Fruit fly (Drosophila melanogaster) whole organism, embryonic: Measurements from ENCODE around the gene CG7794.

ENCODE experiments used
- Atf-2 ChIP-seq: fragments of 200-800 bp; sonication (Bioruptor generic); optimal IDR thresholded peaks from 2 replicates; lab custom pipeline; 2016; ENCODE audit warnings: missing biosample characterization, missing genetic modification characterization
- Blimp-1 ChIP-seq: fragments of 200-800 bp; sonication (Bioruptor generic); optimal IDR thresholded peaks from 3 replicates; lab custom pipeline; 2018; ENCODE audit warnings: missing biosample characterization, missing genetic modification characterization, mild to moderate bottlenecking, moderate library complexity, missing genetic modification reagents
- CG10543 ChIP-seq: fragments of 200-800 bp; sonication (Bioruptor generic); optimal IDR thresholded peaks from 3 replicates; lab custom pipeline; 2017; ENCODE audit warnings: missing biosample characterization, mild to moderate bottlenecking, missing genetic modification characterization, moderate library complexity
- CG11560 ChIP-seq: fragments of 200-800 bp; sonication (Bioruptor generic); IDR thresholded peaks from 3 replicates; pipeline ENCODE4 v1.3.6; 2022; ENCODE audit warnings: missing biosample characterization, missing genetic modification characterization
- CG12744 ChIP-seq: fragments of 200-800 bp; sonication (Bioruptor generic); optimal IDR thresholded peaks from 2 replicates; lab custom pipeline; 2016; ENCODE audit warnings: missing biosample characterization, missing genetic modification characterization
- CG13775 ChIP-seq: fragments of 200-800 bp; sonication (Bioruptor generic); optimal IDR thresholded peaks from 3 replicates; lab custom pipeline; 2017; ENCODE audit warnings: missing biosample characterization, mild to moderate bottlenecking, missing genetic modification characterization
- CG14014 ChIP-seq: fragments of 200-800 bp; sonication (Bioruptor generic); IDR thresholded peaks from 2 replicates; pipeline ENCODE4 v1.3.6; 2022; ENCODE audit warnings: missing biosample characterization, missing genetic modification characterization
- CG15073 ChIP-seq: fragments of 200-800 bp; sonication (Bioruptor generic); optimal IDR thresholded peaks from 2 replicates; lab custom pipeline; 2016; ENCODE audit warnings: missing biosample characterization, missing genetic modification characterization
- CG15479 ChIP-seq: fragments of 200-800 bp; sonication (Bioruptor generic); optimal IDR thresholded peaks from 3 replicates; lab custom pipeline; 2019; ENCODE audit warnings: missing biosample characterization, mild to moderate bottlenecking, missing genetic modification characterization, moderate library complexity
- CG15601 ChIP-seq: fragments of 200-800 bp; sonication (Bioruptor generic); optimal IDR thresholded peaks from 3 replicates; lab custom pipeline; 2019; ENCODE audit warnings: missing biosample characterization, mild to moderate bottlenecking, missing genetic modification characterization, moderate library complexity
- CG16815 ChIP-seq: fragments of 200-800 bp; sonication (Bioruptor generic); optimal IDR thresholded peaks from 3 replicates; lab custom pipeline; 2017; ENCODE audit warnings: missing biosample characterization, mild to moderate bottlenecking, missing genetic modification characterization
- CG1792 ChIP-seq: fragments of 200-800 bp; sonication (Bioruptor generic); optimal IDR thresholded peaks from 2 replicates; lab custom pipeline; 2016; ENCODE audit warnings: missing biosample characterization, missing genetic modification characterization
- CG32767 ChIP-seq: fragments of 200-800 bp; sonication (Bioruptor generic); IDR thresholded peaks from 2 replicates; pipeline ENCODE4 v1.3.6; 2022; ENCODE audit warnings: missing biosample characterization, missing genetic modification characterization
- CG5180 ChIP-seq: fragments of 200-800 bp; sonication (Bioruptor generic); optimal IDR thresholded peaks from 3 replicates; lab custom pipeline; 2017; ENCODE audit warnings: missing biosample characterization, missing genetic modification characterization, mild to moderate bottlenecking, moderate library complexity, missing genetic modification reagents
- CG6254 ChIP-seq: fragments of 200-800 bp; sonication (Bioruptor generic); optimal IDR thresholded peaks from 3 replicates; lab custom pipeline; 2017; ENCODE audit warnings: mild to moderate bottlenecking, missing biosample characterization, missing genetic modification reagents, missing genetic modification characterization
- CG7928 ChIP-seq: fragments of 200-800 bp; sonication (Bioruptor generic); optimal IDR thresholded peaks from 2 replicates; lab custom pipeline; 2017; ENCODE audit warnings: missing biosample characterization, mild to moderate bottlenecking, missing genetic modification characterization
- CG8281 ChIP-seq: fragments of 200-800 bp; sonication (Bioruptor generic); optimal IDR thresholded peaks from 2 replicates; lab custom pipeline; 2018; ENCODE audit warnings: missing biosample characterization, mild to moderate bottlenecking, missing genetic modification characterization, moderate library complexity
- CG9817 ChIP-seq: fragments of 200-800 bp; sonication (Bioruptor generic); optimal IDR thresholded peaks from 2 replicates; lab custom pipeline; 2018; ENCODE audit warnings: missing biosample characterization, mild to moderate bottlenecking, missing genetic modification characterization, moderate library complexity
- D ChIP-seq, 2 experiments: fragments of 200-800 bp in 1 of 2; fragments of >200 bp in 1 of 2; sonication (Bioruptor generic) in 1 of 2; optimal IDR thresholded peaks; 2 replicates in 1 of 2; 3 replicates in 1 of 2; lab custom pipeline; 2017; ENCODE audit warnings: mild to moderate bottlenecking in 1 of 2, missing biosample characterization in 1 of 2, missing genetic modification characterization in 1 of 2, missing genetic modification reagents in 1 of 2
- D19A ChIP-seq: fragments of 200-800 bp; optimal IDR thresholded peaks from 3 replicates; lab custom pipeline; 2019; ENCODE audit warnings: missing biosample characterization, mild to moderate bottlenecking, missing genetic modification characterization, moderate library complexity
- Deaf1 ChIP-seq: fragments of 200-800 bp; optimal IDR thresholded peaks from 3 replicates; lab custom pipeline; 2019; ENCODE audit warnings: missing biosample characterization, mild to moderate bottlenecking, missing genetic modification characterization, moderate library complexity
- H15 ChIP-seq: fragments of 200-800 bp; sonication (Bioruptor generic); IDR thresholded peaks from 3 replicates; pipeline ENCODE4 v1.3.6; 2022; ENCODE audit warnings: missing biosample characterization, missing genetic modification characterization
- Hey ChIP-seq: fragments of 200-800 bp; sonication (Bioruptor generic); optimal IDR thresholded peaks from 3 replicates; lab custom pipeline; 2018; ENCODE audit warnings: missing biosample characterization, mild to moderate bottlenecking, missing genetic modification characterization
- Hr3 ChIP-seq: fragments of 200-800 bp; sonication (Bioruptor generic); optimal IDR thresholded peaks from 3 replicates; lab custom pipeline; 2016; ENCODE audit warnings: missing biosample characterization, missing genetic modification characterization
- Kr ChIP-seq: fragments of 200-800 bp; sonication (Bioruptor generic); optimal IDR thresholded peaks from 2 replicates; lab custom pipeline; 2017; ENCODE audit warnings: missing biosample characterization, mild to moderate bottlenecking, missing genetic modification characterization
- Med ChIP-seq: fragments of 200-800 bp; sonication (Bioruptor generic); peaks from one replicate; lab custom pipeline; 2016; ENCODE audit warnings: missing biosample characterization, missing genetic modification characterization, mild to moderate bottlenecking, inconsistent platforms, moderate library complexity
- Pdp1 ChIP-seq, 2 experiments: fragments of 200-800 bp; sonication (Bioruptor generic); optimal IDR thresholded peaks; 3 replicates each; lab custom pipeline; 2016; ENCODE audit warnings: missing biosample characterization in 2 of 2, missing genetic modification characterization in 2 of 2, mild to moderate bottlenecking in 1 of 2, moderate library complexity in 1 of 2
- Scr ChIP-seq: fragments of 200-800 bp; sonication (Bioruptor generic); IDR thresholded peaks from 2 replicates; pipeline ENCODE4 v1.3.6; 2022; ENCODE audit warnings: missing biosample characterization, missing genetic modification characterization; ENCODE audit not compliant: partially characterized antibody
- Taf1 ChIP-seq: fragments of 200-800 bp; sonication (Bioruptor generic); IDR thresholded peaks from 2 replicates; pipeline ENCODE4 v1.3.6; 2022; ENCODE audit warnings: missing biosample characterization, missing genetic modification characterization
- ac ChIP-seq: fragments of 200-800 bp; sonication (Bioruptor generic); optimal IDR thresholded peaks from 3 replicates; lab custom pipeline; 2017; ENCODE audit warnings: missing biosample characterization, mild to moderate bottlenecking, missing genetic modification characterization
- cg ChIP-seq: fragments of 200-800 bp; sonication (Bioruptor generic); optimal IDR thresholded peaks from 3 replicates; lab custom pipeline; 2019; ENCODE audit warnings: missing biosample characterization, mild to moderate bottlenecking, missing genetic modification characterization, moderate library complexity
- chif ChIP-seq, 2 experiments: fragments of 200-800 bp; sonication (Bioruptor generic); optimal IDR thresholded peaks; 3 replicates each; lab custom pipeline; 2016; ENCODE audit warnings: missing biosample characterization in 2 of 2, missing genetic modification characterization in 2 of 2
- ftz-f1 ChIP-seq: fragments of 200-800 bp; sonication (Bioruptor generic); optimal IDR thresholded peaks from 2 replicates; lab custom pipeline; 2016; ENCODE audit warnings: missing biosample characterization, missing genetic modification characterization
- gfzf ChIP-seq: fragments of 200-800 bp; sonication (Bioruptor generic); optimal IDR thresholded peaks from 2 replicates; lab custom pipeline; 2016; ENCODE audit warnings: missing biosample characterization, mild to moderate bottlenecking, missing genetic modification characterization, moderate library complexity
- gt ChIP-seq: fragments of 200-800 bp; sonication (Bioruptor generic); IDR thresholded peaks from 2 replicates; pipeline ENCODE4 v1.3.6; 2022; ENCODE audit warnings: missing biosample characterization, missing genetic modification characterization
- ken ChIP-seq: fragments of 200-800 bp; sonication (Bioruptor generic); IDR thresholded peaks from 3 replicates; pipeline ENCODE4 v1.3.6; 2022; ENCODE audit warnings: missing biosample characterization, missing genetic modification characterization
- mam ChIP-seq: fragments of 200-800 bp; sonication (Bioruptor generic); optimal IDR thresholded peaks from 3 replicates; lab custom pipeline; 2016; ENCODE audit warnings: missing biosample characterization, missing genetic modification characterization
- nau ChIP-seq: fragments of 200-800 bp; sonication (Bioruptor generic); optimal IDR thresholded peaks from 3 replicates; lab custom pipeline; 2017; ENCODE audit warnings: missing biosample characterization, mild to moderate bottlenecking, missing genetic modification characterization, missing genetic modification reagents
- otp ChIP-seq: fragments of 200-800 bp; sonication (Bioruptor generic); IDR thresholded peaks from 3 replicates; pipeline ENCODE4, ENCODE4 v1.3.6; 2022; ENCODE audit warnings: missing biosample characterization, missing genetic modification characterization
- row ChIP-seq: fragments of 200-800 bp; sonication (Bioruptor generic); IDR thresholded peaks from 3 replicates; pipeline ENCODE4 v1.3.6; 2022; ENCODE audit warnings: missing biosample characterization, missing genetic modification characterization
- schlank ChIP-seq: fragments of 200-800 bp; sonication (Bioruptor generic); optimal IDR thresholded peaks from 2 replicates; lab custom pipeline; 2018; ENCODE audit warnings: missing biosample characterization, mild to moderate bottlenecking, missing genetic modification characterization
- twi ChIP-seq: fragments of 200-800 bp; optimal IDR thresholded peaks from 2 replicates; lab custom pipeline; 2019; ENCODE audit warnings: missing biosample characterization, mild to moderate bottlenecking, missing genetic modification characterization, moderate library complexity
- tx ChIP-seq: fragments of 200-800 bp; sonication (Bioruptor generic); optimal IDR thresholded peaks from 2 replicates; lab custom pipeline; 2016; ENCODE audit warnings: missing biosample characterization, missing genetic modification characterization
- z ChIP-seq: fragments of 200-800 bp; sonication (Bioruptor generic); IDR thresholded peaks from 3 replicates; pipeline ENCODE4 v1.3.6; 2022; ENCODE audit warnings: missing biosample characterization, missing genetic modification characterization
- zf30C ChIP-seq: fragments of 200-800 bp; sonication (Bioruptor generic); optimal IDR thresholded peaks from 3 replicates; lab custom pipeline; 2018; ENCODE audit warnings: missing biosample characterization, mild to moderate bottlenecking, missing genetic modification characterization

The CG7794 gene

dm6 chr3R:18050016-18050556, 26.6 kb downstream of the CG7794 start (continued):
- TF ChIP-seq gfzf (GFP tag; lab: Kevin White, UChicago) (no peak), CG15479 (no peak), CG12744 (GFP tag; lab: Kevin White, UChicago) (no peak)

DNA sequence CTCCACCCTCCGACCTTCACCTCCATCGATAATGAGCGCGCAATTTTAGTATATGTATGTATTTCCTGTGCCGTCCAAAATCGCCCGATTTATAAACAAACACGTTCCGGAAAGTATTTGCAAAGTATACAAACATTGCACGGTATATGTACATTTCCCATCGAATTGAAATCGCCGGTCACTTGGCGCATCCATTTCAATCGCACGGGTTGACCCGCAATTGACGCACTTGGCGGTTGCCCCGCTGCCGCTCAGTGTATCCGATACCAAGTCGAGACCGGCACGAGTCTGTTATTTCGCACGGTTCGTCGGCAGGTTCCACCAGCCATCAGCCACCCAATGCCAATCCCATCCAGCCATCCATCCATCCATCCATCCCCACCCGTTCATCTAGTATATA, 27.1 kb downstream of the CG7794 start:
- TF ChIP-seq CG8281 (peak; percentile 4), Med (GFP tag; lab: Kevin White, UChicago) (peak; percentile 9), otp (GFP tag; lab: Robert Waterston, UW) (0 out of 3 replicates have a peak, but pooled peaks have one; percentile 13), CG11560 (tag; lab: Robert Waterston, UW) (0 out of 3 replicates have a peak, but pooled peaks have one; percentile 21), H15 (GFP tag; lab: Robert Waterston, UW) (0 out of 3 replicates have a peak, but pooled peaks have one; percentile 7), CG14014 (GFP tag; lab: Robert Waterston, UW) (no peak), CG13775 (no peak), zf30C (GFP tag; lab: Kevin White, UChicago) (peak; percentile 53)

DNA sequence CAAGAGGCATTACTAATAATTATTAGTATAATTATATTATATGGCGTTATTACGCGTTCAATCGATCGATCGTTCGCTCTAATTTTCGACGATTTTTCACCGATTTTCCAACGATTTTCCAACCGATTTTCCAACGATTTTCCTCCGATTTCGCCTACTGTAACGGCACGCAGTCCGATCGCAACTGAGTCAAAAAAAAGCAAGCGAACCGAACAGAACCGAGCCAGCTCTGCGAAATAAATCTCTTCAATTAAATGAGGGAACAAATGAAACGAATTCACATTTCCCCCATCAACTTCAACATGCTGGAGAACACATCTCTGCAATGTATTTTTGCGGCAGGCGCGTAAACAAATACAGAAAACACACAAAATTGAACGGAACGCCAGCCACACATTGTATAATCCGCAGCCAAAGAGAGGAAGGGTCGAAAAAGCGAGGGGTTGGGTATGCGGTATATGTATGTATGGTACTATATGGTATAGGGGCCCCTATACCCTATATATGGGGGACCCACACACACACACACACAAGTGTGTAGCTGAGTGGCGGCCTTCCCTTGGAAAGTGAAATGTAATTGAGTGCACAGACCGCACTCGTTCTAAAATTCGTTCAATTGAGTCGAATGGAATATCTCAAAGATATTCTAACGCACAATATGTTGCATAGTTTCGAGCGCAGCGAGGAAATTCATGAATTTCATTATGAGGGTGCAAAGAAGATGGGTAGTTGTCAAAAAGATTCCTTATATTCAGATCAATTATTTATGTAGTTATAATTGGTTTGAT, 29.5 kb downstream of the CG7794 start, which contains the start of gene htl:
Gene htl (minus strand): TSS at position 186 of the 788 bp plus-strand sequence.
- TF ChIP-seq mam (GFP tag; lab: Kevin White, UChicago) (no peak), CG9817 (tag; lab: Kevin White, UChicago) (no peak), ac (GFP tag; lab: Kevin White, UChicago) (no peak), CG7928 (no peak), ftz-f1 (GFP tag; lab: Kevin White, UChicago) (peak; percentile 91), twi (tag; lab: Kevin White, UChicago) (peak; percentile 67), CG5180 (peak; percentile 37), CG6254 (GFP tag; lab: Kevin White, UChicago) (peak; percentile 56), Deaf1 (tag; lab: Kevin White, UChicago) (peak; percentile 83), CG10543 (GFP tag; lab: Kevin White, UChicago) (peak; percentile 94), gt (GFP tag; lab: Robert Waterston, UW) (no peak), Kr (GFP tag; lab: Kevin White, UChicago) (no peak), CG15073 (GFP tag; lab: Kevin White, UChicago) (no peak), D19A (tag; lab: Kevin White, UChicago) (peak; percentile 9), CG15601 (peak; percentile 9), Pdp1 (GFP tag; optimal IDR thresholded peaks at IDR 0.05; lab: Kevin White, UChicago) (peak in 1 of 2 experiments; percentile 100), CG32767 (GFP tag; lab: Robert Waterston, UW) (peak; percentile 58; the same call in 1 of the 2 replicates), chif (GFP tag; optimal IDR thresholded peaks at IDR 0.05; lab: Kevin White, UChicago) (no peak), z (peak; percentile 98), ken (GFP tag; lab: Robert Waterston, UW) (no peak), row (GFP tag; lab: Robert Waterston, UW) (no peak), Taf1 (GFP tag; lab: Robert Waterston, UW) (no peak), CG1792 (GFP tag; lab: Kevin White, UChicago) (no peak), CG16815 (no peak), Atf-2 (GFP tag; lab: Kevin White, UChicago) (no peak), Scr (GFP tag; lab: Robert Waterston, UW) (no peak), cg (GFP tag; lab: Kevin White, UChicago) (peak; percentile 89), nau (peak; percentile 2), Hey (tag; lab: Kevin White, UChicago) (no peak), tx (GFP tag; lab: Kevin White, UChicago) (no peak), Hr3 (GFP tag; lab: Kevin White, UChicago) (no peak), D (optimal IDR thresholded peaks at IDR 0.05; lab: Kevin White, UChicago) (peak; percentile 52), D (GFP tag; optimal IDR thresholded peaks at IDR 0.05; lab: Kevin White, UChicago) (no peak), schlank (tag; lab: Kevin White, UChicago) (no peak), Blimp-1 (GFP tag; lab: Kevin White, UChicago) (peak; percentile 40)
